Worm (Caenorhabditis elegans) whole organism, young adult: ENCODE results near the gene toe-2.

ENCODE experiments used
- C06A6.2 ChIP-seq: fragments of 200-800 bp; sonication (Bioruptor generic); conservative IDR thresholded peaks from 2 replicates; pipeline ENCODE4 v1.3.6; 2022; ENCODE audit warnings: missing genetic modification characterization, missing compliant biosample characterization
- D2030.7 ChIP-seq: fragments of 200-800 bp; sonication (Bioruptor generic); IDR thresholded peaks from 2 replicates; pipeline ENCODE4 v1.3.6; 2022; ENCODE audit warnings: missing genetic modification reagents, missing genetic modification characterization, missing compliant biosample characterization
- F22D6.2 ChIP-seq: sonication (generic microtip); optimal IDR thresholded peaks from 2 replicates; lab custom pipeline; 2016; ENCODE audit warnings: mild to moderate bottlenecking, missing genetic modification characterization, missing compliant biosample characterization
- F23B12.7 ChIP-seq: sonication (generic microtip); optimal IDR thresholded peaks from 2 replicates; lab custom pipeline; 2017; ENCODE audit warnings: missing genetic modification characterization, mild to moderate bottlenecking, missing compliant biosample characterization, antibody characterized with exemption, moderate library complexity; ENCODE audit not compliant: insufficient read depth
- F33H1.4 ChIP-seq: fragments of 200-800 bp; sonication (Bioruptor generic); IDR thresholded peaks from 2 replicates; pipeline ENCODE4 v1.3.6; 2022; ENCODE audit warnings: missing genetic modification reagents, missing genetic modification characterization, missing compliant biosample characterization
- F49E8.2 ChIP-seq: sonication (generic microtip); optimal IDR thresholded peaks from 3 replicates; lab custom pipeline; 2017; ENCODE audit warnings: missing genetic modification characterization, mild to moderate bottlenecking, missing compliant biosample characterization, antibody characterized with exemption, moderate library complexity; ENCODE audit not compliant: insufficient read depth
- T07F8.4 ChIP-seq: sonication (generic microtip); optimal IDR thresholded peaks from 2 replicates; lab custom pipeline; 2016; ENCODE audit warnings: mild to moderate bottlenecking, missing genetic modification characterization, moderate library complexity, missing compliant biosample characterization
- T26A5.8 ChIP-seq: sonication (generic microtip); optimal IDR thresholded peaks from 2 replicates; lab custom pipeline; 2016; ENCODE audit warnings: missing genetic modification characterization, missing compliant biosample characterization
- ZK185.1 ChIP-seq: sonication (generic microtip); optimal IDR thresholded peaks from 2 replicates; lab custom pipeline; 2016; ENCODE audit warnings: mild to moderate bottlenecking, missing genetic modification characterization, missing compliant biosample characterization; ENCODE audit not compliant: poor library complexity, severe bottlenecking
- attf-3 ChIP-seq: fragments of 200-800 bp; sonication (Bioruptor generic); conservative IDR thresholded peaks from 2 replicates; pipeline ENCODE4 v1.3.6; 2022; ENCODE audit warnings: missing genetic modification reagents, missing genetic modification characterization, missing compliant biosample characterization
- cebp-1 ChIP-seq, 2 experiments: fragments of 200-800 bp in 1 of 2; sonication (Bioruptor generic) in 1 of 2; sonication (generic microtip) in 1 of 2; IDR thresholded peaks in 1 of 2; optimal IDR thresholded peaks in 1 of 2; 2 replicates each; pipeline versions ENCODE4 v1.3.6 to Lab custom; 2017 to 2022; ENCODE audit warnings: missing compliant biosample characterization in 2 of 2, missing genetic modification characterization in 2 of 2, mild to moderate bottlenecking in 1 of 2, missing genetic modification reagents in 1 of 2, moderate library complexity in 1 of 2
- ceh-100 ChIP-seq: fragments of 200-800 bp; sonication (Bioruptor generic); IDR thresholded peaks from 2 replicates; pipeline ENCODE4 v1.3.6; 2022; ENCODE audit warnings: missing genetic modification reagents, missing genetic modification characterization, missing compliant biosample characterization
- ceh-91 ChIP-seq: fragments of 200-800 bp; sonication (Bioruptor generic); IDR thresholded peaks from 2 replicates; pipeline ENCODE4 v1.3.6; 2022; ENCODE audit warnings: missing genetic modification reagents, missing genetic modification characterization, missing compliant biosample characterization
- die-1 ChIP-seq: sonication (generic microtip); optimal IDR thresholded peaks from 2 replicates; lab custom pipeline; 2016; ENCODE audit warnings: missing genotype, mild to moderate bottlenecking, missing genetic modification characterization, missing compliant biosample characterization
- dox-1 ChIP-seq: fragments of 200-800 bp; sonication (Bioruptor generic); IDR thresholded peaks from 2 replicates; pipeline ENCODE4 v1.3.6; 2022; ENCODE audit warnings: missing genetic modification reagents, missing genetic modification characterization, missing compliant biosample characterization
- dpl-1 ChIP-seq: fragments of 150-350 bp; optimal IDR thresholded peaks from 2 replicates; lab custom pipeline; 2014; ENCODE audit warnings: missing biosample characterization, missing genetic modification reagents, missing genetic modification characterization
- efl-1 ChIP-seq: fragments of 150-350 bp; optimal IDR thresholded peaks from 2 replicates; lab custom pipeline; 2014; ENCODE audit warnings: missing biosample characterization, missing genetic modification reagents, missing genetic modification characterization
- egl-44 ChIP-seq: fragments of 200-800 bp; sonication (Bioruptor generic); IDR thresholded peaks from 2 replicates; pipeline ENCODE4 v1.3.6; 2022; ENCODE audit warnings: missing genetic modification reagents, missing genetic modification characterization, missing compliant biosample characterization
- ekl-4 ChIP-seq: fragments of 200-800 bp; sonication (Bioruptor generic); IDR thresholded peaks from 2 replicates; pipeline ENCODE4 v1.3.6; 2022; ENCODE audit warnings: missing genetic modification reagents, missing genetic modification characterization, missing compliant biosample characterization
- him-1 ChIP-seq: sonication (generic microtip); optimal IDR thresholded peaks from 2 replicates; lab custom pipeline; 2016; ENCODE audit warnings: missing genotype, missing genetic modification reagents, missing genetic modification characterization, missing compliant biosample characterization
- hlh-26 ChIP-seq: fragments of 200-800 bp; sonication (Bioruptor generic); conservative IDR thresholded peaks from 2 replicates; pipeline ENCODE4 v1.3.6; 2022; ENCODE audit warnings: missing genetic modification reagents, missing genetic modification characterization, missing compliant biosample characterization
- hmg-1.2 ChIP-seq: fragments of 200-800 bp; sonication (Bioruptor generic); IDR thresholded peaks from 2 replicates; pipeline ENCODE4 v1.3.6; 2022; ENCODE audit warnings: missing genetic modification reagents, missing genetic modification characterization, missing compliant biosample characterization
- lin-35 ChIP-seq, 3 experiments: fragments of 150-350 bp in 2 of 3; sonication (generic microtip) in 1 of 3; optimal IDR thresholded peaks; 2 replicates each; lab custom pipeline; 2014 to 2018; ENCODE audit warnings: missing biosample characterization in 3 of 3, missing genetic modification characterization in 3 of 3, missing genetic modification reagents in 3 of 3
- lin-40 ChIP-seq: sonication (generic microtip); optimal IDR thresholded peaks from 2 replicates; lab custom pipeline; 2016; ENCODE audit warnings: missing genetic modification characterization, mild to moderate bottlenecking, missing compliant biosample characterization, missing genotype, missing genetic modification reagents
- lin-54 ChIP-seq: fragments of 200-800 bp; sonication (Bioruptor generic); optimal IDR thresholded peaks from 2 replicates; lab custom pipeline; 2018; ENCODE audit warnings: mild to moderate bottlenecking, missing genetic modification characterization, missing compliant biosample characterization
- lir-1 ChIP-seq: fragments of 200-800 bp; sonication (Bioruptor generic); conservative IDR thresholded peaks from 2 replicates; pipeline ENCODE4 v1.3.6; 2022; ENCODE audit warnings: missing genetic modification reagents, missing genetic modification characterization, missing compliant biosample characterization
- lsl-1 ChIP-seq: fragments of 200-800 bp; sonication (Bioruptor generic); optimal IDR thresholded peaks from 2 replicates; lab custom pipeline; 2018; ENCODE audit warnings: mild to moderate bottlenecking, missing genetic modification characterization, moderate library complexity, missing compliant biosample characterization
- madf-3 ChIP-seq: fragments of 200-800 bp; sonication (Bioruptor generic); IDR thresholded peaks from 2 replicates; pipeline ENCODE4 v1.3.6; 2022; ENCODE audit warnings: missing genetic modification reagents, missing genetic modification characterization, missing compliant biosample characterization
- madf-6 ChIP-seq: fragments of 200-800 bp; sonication (Bioruptor generic); IDR thresholded peaks from 2 replicates; pipeline ENCODE4 v1.3.6; 2022; ENCODE audit warnings: missing genetic modification reagents, missing genetic modification characterization, missing compliant biosample characterization
- madf-8 ChIP-seq: fragments of 200-800 bp; sonication (Bioruptor generic); conservative IDR thresholded peaks from 2 replicates; pipeline ENCODE4 v1.3.6; 2022; ENCODE audit warnings: missing genetic modification reagents, missing genetic modification characterization, missing compliant biosample characterization
- mcd-1 ChIP-seq: fragments of 200-800 bp; sonication (Bioruptor generic); IDR thresholded peaks from 2 replicates; pipeline ENCODE4 v1.3.6; 2022; ENCODE audit warnings: missing genetic modification reagents, missing genetic modification characterization, missing compliant biosample characterization
- mes-4 ChIP-seq: sonication (generic microtip); optimal IDR thresholded peaks from 2 replicates; lab custom pipeline; 2016; ENCODE audit warnings: missing genotype, missing genetic modification characterization, missing compliant biosample characterization
- nfyb-1 ChIP-seq: fragments of 200-800 bp; sonication (Bioruptor generic); IDR thresholded peaks from 2 replicates; pipeline ENCODE4 v1.3.6; 2022; ENCODE audit warnings: missing genetic modification reagents, missing genetic modification characterization, missing compliant biosample characterization
- pbrm-1 ChIP-seq: fragments of 200-800 bp; sonication (Bioruptor generic); IDR thresholded peaks from 2 replicates; pipeline ENCODE4 v1.3.6; 2022; ENCODE audit warnings: missing genetic modification reagents, missing genetic modification characterization, missing compliant biosample characterization
- pha-4 ChIP-seq: fragments of 150-350 bp; sonication (generic microtip); optimal IDR thresholded peaks from 2 replicates; lab custom pipeline; 2014; ENCODE audit warnings: missing biosample characterization, missing genetic modification reagents, missing genetic modification characterization
- rcor-1 ChIP-seq: fragments of 200-800 bp; sonication (Bioruptor generic); IDR thresholded peaks from 2 replicates; pipeline ENCODE4 v1.3.6; 2022; ENCODE audit warnings: missing genetic modification reagents, missing genetic modification characterization, missing compliant biosample characterization
- snpc-1.1 ChIP-seq: sonication (generic microtip); optimal IDR thresholded peaks from 2 replicates; lab custom pipeline; 2017; ENCODE audit warnings: missing genetic modification characterization, mild to moderate bottlenecking, missing compliant biosample characterization, antibody characterized with exemption, moderate library complexity, missing genotype, missing genetic modification reagents; ENCODE audit not compliant: insufficient read depth
- snpc-1.3 ChIP-seq: sonication (generic microtip); optimal IDR thresholded peaks from 2 replicates; lab custom pipeline; 2017; ENCODE audit warnings: missing genetic modification characterization, mild to moderate bottlenecking, missing compliant biosample characterization, antibody characterized with exemption, moderate library complexity, missing genotype, missing genetic modification reagents; ENCODE audit not compliant: insufficient read depth
- snpc-3.4 ChIP-seq: sonication (generic microtip); optimal IDR thresholded peaks from 2 replicates; lab custom pipeline; 2017; ENCODE audit warnings: missing genetic modification characterization, mild to moderate bottlenecking, missing compliant biosample characterization, antibody characterized with exemption, moderate library complexity, missing genotype, missing genetic modification reagents
- snpc-4 ChIP-seq, 5 experiments: fragments of 150-350 bp in 1 of 5; sonication (generic microtip) in 4 of 5; optimal IDR thresholded peaks; 2 replicates each; lab custom pipeline; 2014 to 2018; ENCODE audit warnings: missing genetic modification characterization in 5 of 5, missing biosample characterization in 3 of 5, antibody characterized with exemption in 2 of 5, mild to moderate bottlenecking in 2 of 5, missing compliant biosample characterization in 2 of 5, missing genotype in 2 of 5, moderate library complexity in 2 of 5, missing genetic modification reagents in 1 of 5
- sptf-2 ChIP-seq: fragments of 200-800 bp; sonication (Bioruptor generic); optimal IDR thresholded peaks from 2 replicates; lab custom pipeline; 2018; ENCODE audit warnings: mild to moderate bottlenecking, missing genetic modification characterization, missing compliant biosample characterization
- tbp1 ChIP-seq: fragments of 200-800 bp; sonication (Bioruptor generic); optimal IDR thresholded peaks from 2 replicates; lab custom pipeline; 2018; ENCODE audit warnings: mild to moderate bottlenecking, missing genetic modification characterization, missing compliant biosample characterization
- tlf-1 ChIP-seq: fragments of 200-800 bp; sonication (Bioruptor generic); optimal IDR thresholded peaks from 2 replicates; lab custom pipeline; 2018; ENCODE audit warnings: mild to moderate bottlenecking, missing genetic modification characterization, missing compliant biosample characterization
- xnd-1 ChIP-seq: sonication (generic microtip); optimal IDR thresholded peaks from 2 replicates; lab custom pipeline; 2016; ENCODE audit warnings: missing genotype, missing genetic modification reagents, missing genetic modification characterization, missing compliant biosample characterization
- ztf-28 ChIP-seq: fragments of 200-800 bp; sonication (Bioruptor generic); IDR thresholded peaks from 2 replicates; pipeline ENCODE4 v1.3.6; 2022; ENCODE audit warnings: missing genetic modification reagents, missing genetic modification characterization, missing compliant biosample characterization

The toe-2 gene

ce11 chrII:6489711-6490184 is 31.4 kb downstream of the toe-2 start, which contains the start of the genes snr-3 and rsp-5:
TSS of gene snr-3 (minus strand) at chrII:6489761.
TSS of gene rsp-5 (plus strand) at chrII:6490165.
- peak; percentile 52; the same call in 1 of the 2 replicates for TF ChIP-seq pbrm-1 (GFP tag; lab: Robert Waterston, UW)
- peak; percentile 97 for TF ChIP-seq F33H1.4
- TF ChIP-seq madf-6 (GFP tag; lab: Robert Waterston, UW), result peak; percentile 89
- TF ChIP-seq snpc-1.1, result peak; percentile 47
- peak; percentile 71 for TF ChIP-seq nfyb-1 (GFP tag; lab: Robert Waterston, UW)
- TF ChIP-seq die-1 (tag; lab: Kevin White, UChicago), result no peak
- peak; percentile 74 for TF ChIP-seq mcd-1
- no peak for TF ChIP-seq egl-44
- peak; percentile 45; the same call in 1 of the 2 replicates for TF ChIP-seq hmg-1.2 (GFP tag; lab: Robert Waterston, UW)
- peak; percentile 56 for TF ChIP-seq xnd-1 (tag; lab: Kevin White, UChicago)
- no peak for TF ChIP-seq lir-1 (GFP tag; lab: Robert Waterston, UW)
- peak in 2 of 3 experiments; percentile 23 to 77 for TF ChIP-seq lin-35 (GFP tag; optimal IDR thresholded peaks at IDR 0.05; lab: Kevin White, UChicago)
- peak; percentile 12 for TF ChIP-seq lin-40 (tag; lab: Kevin White, UChicago)
- no peak for TF ChIP-seq F22D6.2
- TF ChIP-seq madf-3 (GFP tag; lab: Robert Waterston, UW), result 0 out of 2 replicates have a peak, but pooled peaks have one; percentile 51
- TF ChIP-seq T07F8.4 (tag; lab: Kevin White, UChicago), result no peak
- peak; percentile 51 for TF ChIP-seq tlf-1 (GFP tag; lab: Kevin White, UChicago)
- peak; percentile 10 for TF ChIP-seq dpl-1 (GFP tag; lab: Kevin White, UChicago)
- no peak for TF ChIP-seq ztf-28 (GFP tag; lab: Robert Waterston, UW)
- peak; percentile 70 for TF ChIP-seq lin-54
- TF ChIP-seq snpc-3.4 (tag; lab: Kevin White, UChicago), result peak; percentile 41
- TF ChIP-seq him-1 (tag; lab: Kevin White, UChicago), result peak; percentile 0
- no peak for TF ChIP-seq C06A6.2 (GFP tag; lab: Robert Waterston, UW)
- TF ChIP-seq D2030.7 (GFP tag; lab: Robert Waterston, UW), result peak; percentile 62
- TF ChIP-seq rcor-1 (GFP tag; lab: Robert Waterston, UW), result peak; percentile 54; the same call in 1 of the 2 replicates
- TF ChIP-seq sptf-2, result no peak
- TF ChIP-seq madf-8 (GFP tag; lab: Robert Waterston, UW), result peak; percentile 30
- TF ChIP-seq mes-4 (tag; lab: Kevin White, UChicago), result no peak
- no peak for TF ChIP-seq snpc-4 (GFP tag; optimal IDR thresholded peaks at IDR 0.05; lab: Kevin White, UChicago)
- TF ChIP-seq snpc-4 (tag; optimal IDR thresholded peaks at IDR 0.05; lab: Kevin White, UChicago), result peak; percentile 32 to 58 (median 50)
- TF ChIP-seq hlh-26 (GFP tag; lab: Robert Waterston, UW), result no peak
- peak; percentile 40 for TF ChIP-seq ZK185.1
- TF ChIP-seq pha-4, result peak; percentile 69
- peak; percentile 53 for TF ChIP-seq snpc-1.3 (tag; lab: Kevin White, UChicago)
- TF ChIP-seq F23B12.7, result peak; percentile 93
- TF ChIP-seq dox-1 (GFP tag; lab: Robert Waterston, UW), result peak; percentile 81
- TF ChIP-seq attf-3 (GFP tag; lab: Robert Waterston, UW), result no peak
- peak; percentile 49 for TF ChIP-seq efl-1
- no peak for TF ChIP-seq T26A5.8 (tag; lab: Kevin White, UChicago)
- TF ChIP-seq cebp-1 (GFP tag; IDR thresholded peaks at IDR 0.05; lab: Robert Waterston, UW), result no peak
- peak; percentile 34 for TF ChIP-seq cebp-1 (tag; optimal IDR thresholded peaks at IDR 0.05; lab: Kevin White, UChicago)
- TF ChIP-seq lsl-1, result peak; percentile 92
- 0 out of 2 replicates have a peak, but pooled peaks have one; percentile 28 for TF ChIP-seq ceh-100 (GFP tag; lab: Robert Waterston, UW)
- peak; percentile 72; the same call in 1 of the 2 replicates for TF ChIP-seq ekl-4
- peak; percentile 55 for TF ChIP-seq F49E8.2 (tag; lab: Kevin White, UChicago)
- peak; percentile 50 for TF ChIP-seq tbp1 (GFP tag; lab: Kevin White, UChicago)
- peak; percentile 56 for TF ChIP-seq ceh-91 (GFP tag; lab: Robert Waterston, UW)
- TF ChIP-seq, all 124 proteins: peak for 33
